Fruit fly (Drosophila melanogaster) whole organism, adult: ENCODE measurements around the gene kni.

Experiments used
- CG11617 ChIP-seq: fragments of 200-800 bp; sonication (Bioruptor generic); optimal IDR thresholded peaks from 2 replicates; lab custom pipeline; 2017; ENCODE audit warnings: mild to moderate bottlenecking, missing biosample characterization, missing genetic modification reagents, missing genetic modification characterization
- CG12768 ChIP-seq: fragments of 200-800 bp; sonication (Bioruptor generic); optimal IDR thresholded peaks from 2 replicates; lab custom pipeline; 2017; ENCODE audit warnings: missing biosample characterization, missing genetic modification characterization, mild to moderate bottlenecking, moderate library complexity, missing genetic modification reagents
- CG14711 ChIP-seq: fragments of 200-800 bp; sonication (Bioruptor generic); optimal IDR thresholded peaks from 2 replicates; lab custom pipeline; 2018; ENCODE audit warnings: missing biosample characterization, mild to moderate bottlenecking, missing genetic modification characterization, moderate library complexity
- CG1620 ChIP-seq: fragments of 200-800 bp; sonication (Bioruptor generic); optimal IDR thresholded peaks from 2 replicates; lab custom pipeline; 2016; ENCODE audit warnings: missing biosample characterization, missing genetic modification characterization
- CG33017 ChIP-seq: fragments of 200-800 bp; sonication (Bioruptor generic); optimal IDR thresholded peaks from 2 replicates; lab custom pipeline; 2018; ENCODE audit warnings: missing biosample characterization, mild to moderate bottlenecking, missing genetic modification characterization, moderate library complexity
- CG5204 ChIP-seq: fragments of 200-800 bp; sonication (Bioruptor generic); optimal IDR thresholded peaks from 2 replicates; lab custom pipeline; 2016; ENCODE audit warnings: missing biosample characterization, missing genetic modification characterization
- CG7045 ChIP-seq: fragments of 200-800 bp; sonication (Bioruptor generic); optimal IDR thresholded peaks from 2 replicates; lab custom pipeline; 2017; ENCODE audit warnings: missing biosample characterization, mild to moderate bottlenecking, missing genetic modification characterization
- CG7101 ChIP-seq: fragments of 200-800 bp; sonication (Bioruptor generic); optimal IDR thresholded peaks from 2 replicates; lab custom pipeline; 2018; ENCODE audit warnings: missing biosample characterization, mild to moderate bottlenecking, missing genetic modification characterization, moderate library complexity
- Clk ChIP-seq: fragments of 200-800 bp; sonication (Bioruptor generic); optimal IDR thresholded peaks from 2 replicates; lab custom pipeline; 2017; ENCODE audit warnings: missing biosample characterization, missing genetic modification characterization
- Crg-1 ChIP-seq: fragments of 200-800 bp; sonication (Bioruptor generic); optimal IDR thresholded peaks from 2 replicates; lab custom pipeline; 2016; ENCODE audit warnings: missing biosample characterization, missing genetic modification characterization
- Hr96 ChIP-seq: fragments of 200-800 bp; sonication (Bioruptor generic); optimal IDR thresholded peaks from 2 replicates; lab custom pipeline; 2016; ENCODE audit warnings: missing biosample characterization, missing genetic modification characterization
- Mnt ChIP-seq: fragments of 200-800 bp; sonication (Bioruptor generic); optimal IDR thresholded peaks from 2 replicates; lab custom pipeline; 2016; ENCODE audit warnings: missing biosample characterization, mild to moderate bottlenecking, missing genetic modification characterization
- bab1 ChIP-seq: fragments of 200-800 bp; sonication (Bioruptor generic); optimal IDR thresholded peaks from 3 replicates; lab custom pipeline; 2019; ENCODE audit warnings: missing biosample characterization, mild to moderate bottlenecking, missing genetic modification characterization, moderate library complexity
- cic ChIP-seq: fragments of 200-800 bp; sonication (Bioruptor generic); optimal IDR thresholded peaks from 2 replicates; lab custom pipeline; 2017; ENCODE audit warnings: missing biosample characterization, mild to moderate bottlenecking, missing genetic modification characterization, moderate library complexity
- cnc ChIP-seq, 2 experiments: fragments of >200 bp; optimal IDR thresholded peaks; 2 replicates each; lab custom pipeline; 2017
- kay ChIP-seq: fragments of 200-800 bp; sonication (Bioruptor generic); peaks from one replicate; lab custom pipeline; 2016; ENCODE audit warnings: missing biosample characterization, missing genetic modification characterization, borderline replicate concordance
- ovo ChIP-seq: fragments of 200-800 bp; sonication (Bioruptor generic); optimal IDR thresholded peaks from 2 replicates; lab custom pipeline; 2016; ENCODE audit warnings: missing biosample characterization, missing genetic modification characterization
- pad ChIP-seq: fragments of 200-800 bp; sonication (Bioruptor generic); optimal IDR thresholded peaks from 3 replicates; lab custom pipeline; 2017; ENCODE audit warnings: missing biosample characterization, missing genetic modification characterization, mild to moderate bottlenecking, moderate library complexity, missing genetic modification reagents
- tj ChIP-seq: fragments of 200-800 bp; sonication (Bioruptor generic); optimal IDR thresholded peaks from 3 replicates; lab custom pipeline; 2017; ENCODE audit warnings: missing biosample characterization, mild to moderate bottlenecking, missing genetic modification characterization, moderate library complexity
- toe ChIP-seq: fragments of 200-800 bp; sonication (Bioruptor generic); optimal IDR thresholded peaks from 2 replicates; lab custom pipeline; 2016; ENCODE audit warnings: missing biosample characterization, missing genetic modification characterization

The kni gene

DNA sequence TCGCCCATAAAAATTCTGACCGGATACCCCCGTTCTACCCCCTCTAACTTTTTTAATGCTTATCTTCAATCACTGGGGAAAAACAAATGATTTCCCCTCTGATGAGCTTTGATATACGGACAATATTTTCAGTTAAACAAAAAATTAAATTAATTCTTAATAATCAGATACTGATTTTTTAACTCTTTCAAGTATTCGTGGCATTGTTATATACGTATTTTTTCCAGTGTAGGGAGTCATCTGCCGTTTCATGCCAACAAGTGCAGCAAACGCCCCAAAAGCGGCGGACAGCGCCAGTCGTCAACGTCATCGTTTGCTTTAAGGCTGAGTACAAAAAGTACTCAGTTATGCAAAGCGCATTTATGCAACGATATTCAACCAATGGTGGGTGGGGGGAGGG lies 5.5 kb upstream of the kni start:
- TF ChIP-seq CG33017: no peak
- no peak for TF ChIP-seq ovo (GFP tag; lab: Kevin White, UChicago)
- no peak for TF ChIP-seq kay (GFP tag; lab: Kevin White, UChicago)
- no peak for TF ChIP-seq CG11617 (GFP tag; lab: Kevin White, UChicago)
- no peak for TF ChIP-seq cic
- TF ChIP-seq cnc (optimal IDR thresholded peaks at IDR 0.05; lab: Kevin White, UChicago): no peak
- TF ChIP-seq CG5204: no peak
- no peak for TF ChIP-seq CG7101 (tag; lab: Kevin White, UChicago)
- no peak for TF ChIP-seq Crg-1
- TF ChIP-seq pad: no peak
- TF ChIP-seq tj (GFP tag; lab: Kevin White, UChicago): no peak
- TF ChIP-seq bab1 (GFP tag; lab: Kevin White, UChicago): no peak
- TF ChIP-seq CG7045 (GFP tag; lab: Kevin White, UChicago): no peak
- TF ChIP-seq toe (GFP tag; lab: Kevin White, UChicago): no peak

DNA sequence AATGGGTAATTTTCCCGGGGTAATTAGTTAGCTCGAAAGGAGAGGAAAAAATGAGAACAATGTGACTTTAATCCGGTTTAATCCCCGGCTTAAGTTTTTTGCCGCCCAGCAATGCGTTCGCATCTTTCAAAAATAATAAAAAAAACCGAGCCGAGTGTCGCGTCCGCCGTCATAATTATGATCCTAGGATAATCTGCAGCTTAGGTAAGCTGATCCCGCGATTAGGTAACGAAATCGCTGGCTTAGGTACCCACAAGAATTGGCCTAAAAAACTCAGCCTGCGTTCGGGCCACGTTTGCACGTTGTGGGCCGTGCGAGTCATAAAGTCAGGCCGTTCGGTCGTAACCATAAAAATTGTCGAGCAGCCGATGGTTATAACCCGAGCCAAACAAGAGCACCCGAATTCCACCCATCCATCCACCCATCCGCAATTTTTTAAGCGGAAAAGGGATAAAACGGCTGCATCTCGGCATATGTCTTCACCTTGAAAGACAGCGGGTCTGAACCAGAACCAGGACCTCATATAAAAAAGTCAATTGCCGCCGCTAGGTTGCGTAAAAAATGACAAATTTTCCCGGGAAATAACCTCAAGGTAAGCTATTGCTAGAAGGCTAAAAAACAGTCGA lies 2.1 kb upstream of the kni start:
- no peak for TF ChIP-seq CG7045 (GFP tag; lab: Kevin White, UChicago)
- no peak for TF ChIP-seq Crg-1
- TF ChIP-seq CG11617 (GFP tag; lab: Kevin White, UChicago): no peak
- no peak for TF ChIP-seq CG7101 (tag; lab: Kevin White, UChicago)
- no peak for TF ChIP-seq Clk (GFP tag; lab: Kevin White, UChicago)
- TF ChIP-seq CG12768 (GFP tag; lab: Kevin White, UChicago): no peak
- no peak for TF ChIP-seq cic
- TF ChIP-seq tj (GFP tag; lab: Kevin White, UChicago): no peak
- TF ChIP-seq Mnt (GFP tag; lab: Kevin White, UChicago): no peak
- no peak for TF ChIP-seq cnc (optimal IDR thresholded peaks at IDR 0.05; lab: Kevin White, UChicago)
- no peak for TF ChIP-seq ovo (GFP tag; lab: Kevin White, UChicago)
- no peak for TF ChIP-seq Hr96 (GFP tag; lab: Kevin White, UChicago)
- TF ChIP-seq bab1 (GFP tag; lab: Kevin White, UChicago): no peak
- no peak for TF ChIP-seq CG14711 (tag; lab: Kevin White, UChicago)
- TF ChIP-seq CG33017: no peak
- TF ChIP-seq CG5204: no peak
- no peak for TF ChIP-seq pad
- no peak for TF ChIP-seq kay (GFP tag; lab: Kevin White, UChicago)
- TF ChIP-seq CG1620 (GFP tag; lab: Kevin White, UChicago): no peak
- TF ChIP-seq toe (GFP tag; lab: Kevin White, UChicago): no peak

DNA sequence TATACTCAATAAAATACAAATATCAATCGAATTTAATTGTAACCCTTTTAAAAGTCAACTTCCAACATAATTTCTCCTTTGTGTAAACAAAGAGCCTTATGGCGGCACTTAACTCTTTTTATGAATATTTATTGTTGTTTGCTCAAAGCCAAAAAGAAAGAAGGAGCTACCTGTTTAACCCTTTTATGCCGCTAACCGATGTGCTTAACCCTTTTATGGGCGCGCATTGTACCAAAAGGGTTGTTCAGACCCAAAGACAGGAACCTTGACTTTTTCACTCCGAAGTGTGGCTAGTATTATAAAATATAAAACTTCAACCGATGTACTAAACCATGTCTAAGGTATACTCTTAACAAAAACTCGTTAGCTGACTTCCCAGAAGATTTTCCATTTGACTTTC lies 1.3 kb upstream of the kni start:
- TF ChIP-seq ovo (GFP tag; lab: Kevin White, UChicago) (no peak), CG33017 (no peak), CG7101 (tag; lab: Kevin White, UChicago) (no peak), CG14711 (tag; lab: Kevin White, UChicago) (no peak), Crg-1 (no peak), toe (GFP tag; lab: Kevin White, UChicago) (no peak), CG7045 (GFP tag; lab: Kevin White, UChicago) (no peak), CG5204 (no peak), CG11617 (GFP tag; lab: Kevin White, UChicago) (no peak), bab1 (GFP tag; lab: Kevin White, UChicago) (no peak), Hr96 (GFP tag; lab: Kevin White, UChicago) (no peak), cic (no peak), tj (GFP tag; lab: Kevin White, UChicago) (no peak), cnc (optimal IDR thresholded peaks at IDR 0.05; lab: Kevin White, UChicago) (no peak), CG1620 (GFP tag; lab: Kevin White, UChicago) (no peak), Mnt (GFP tag; lab: Kevin White, UChicago) (no peak), Clk (GFP tag; lab: Kevin White, UChicago) (no peak), pad (no peak)

DNA sequence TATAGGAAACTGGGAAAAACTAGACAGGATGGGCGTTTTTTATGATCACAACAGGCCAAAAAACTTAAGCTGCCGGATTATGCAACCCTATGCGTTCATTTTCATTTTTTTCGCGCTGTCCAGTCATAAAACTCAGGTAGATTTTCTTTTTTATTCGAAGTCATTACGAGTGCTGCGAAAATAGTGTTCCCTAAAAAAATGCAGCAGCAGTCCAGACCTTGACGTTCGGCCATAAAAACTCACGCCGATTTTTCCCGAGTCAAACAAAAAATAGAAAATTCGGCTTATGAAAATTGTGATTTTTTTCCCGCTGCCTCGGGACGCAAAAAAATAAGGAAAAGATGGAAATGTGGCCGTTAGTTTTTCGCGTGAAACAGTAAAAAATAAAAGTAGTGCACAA lies 594 bp downstream of the kni start:
- TF ChIP-seq CG5204 (no peak), Clk (GFP tag; lab: Kevin White, UChicago) (no peak), CG1620 (GFP tag; lab: Kevin White, UChicago) (no peak), toe (GFP tag; lab: Kevin White, UChicago) (no peak), Crg-1 (no peak), cic (no peak), CG11617 (GFP tag; lab: Kevin White, UChicago) (no peak), pad (no peak), CG7101 (tag; lab: Kevin White, UChicago) (no peak), bab1 (GFP tag; lab: Kevin White, UChicago) (no peak), CG7045 (GFP tag; lab: Kevin White, UChicago) (no peak), CG33017 (no peak), CG12768 (GFP tag; lab: Kevin White, UChicago) (no peak), Hr96 (GFP tag; lab: Kevin White, UChicago) (no peak), Mnt (GFP tag; lab: Kevin White, UChicago) (no peak), kay (GFP tag; lab: Kevin White, UChicago) (no peak), ovo (GFP tag; lab: Kevin White, UChicago) (no peak), tj (GFP tag; lab: Kevin White, UChicago) (no peak), cnc (optimal IDR thresholded peaks at IDR 0.05; lab: Kevin White, UChicago) (no peak), CG14711 (tag; lab: Kevin White, UChicago) (no peak)

DNA sequence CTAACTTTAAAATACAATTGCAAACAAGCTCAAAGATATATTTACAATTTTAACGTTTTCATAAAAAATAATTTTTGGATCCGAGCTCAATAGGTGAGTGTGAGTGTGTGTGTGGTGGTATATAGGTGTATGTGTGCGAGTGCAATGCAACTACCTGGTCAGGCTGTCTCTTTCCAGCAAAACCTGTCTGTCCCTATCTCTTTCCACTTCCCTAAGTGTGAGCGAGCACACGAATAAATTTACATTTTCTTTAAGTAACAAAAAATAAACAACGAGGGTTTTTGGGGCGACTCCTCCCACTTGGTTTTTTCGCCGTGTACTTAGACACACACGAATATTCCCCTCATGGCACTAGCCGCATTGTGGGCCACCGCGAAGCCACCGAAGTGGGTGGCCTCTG lies 2.7 kb downstream of the kni start:
- TF ChIP-seq pad (no peak), CG7101 (tag; lab: Kevin White, UChicago) (no peak), ovo (GFP tag; lab: Kevin White, UChicago) (no peak)
